Worm (Caenorhabditis elegans): ENCODE measurements around the gene F58H1.5.

DNA sequence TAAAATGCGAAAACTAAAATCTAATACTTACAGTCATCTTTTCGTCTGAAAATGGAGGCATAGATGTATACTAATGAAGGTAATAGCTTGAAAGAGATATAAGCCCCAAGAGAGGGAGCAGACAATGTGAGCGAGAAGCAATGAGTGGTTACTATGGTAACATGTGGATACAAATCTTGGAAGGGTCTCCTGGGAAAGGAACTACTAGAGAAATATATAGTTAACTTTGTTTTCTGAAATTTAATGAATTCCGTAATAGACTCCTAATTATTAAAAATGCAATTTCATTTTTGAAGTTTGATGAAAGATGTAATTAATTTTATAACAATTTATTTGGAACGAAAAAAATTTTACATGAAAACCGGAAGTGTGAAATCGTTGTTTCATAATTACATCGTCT is 30.8 kb upstream of the F58H1.5 start, which contains the start of gene osm-6:
- TF ChIP-seq pha-2 (tag; optimal IDR thresholded peaks at IDR 0.05) = no peak
- TF ChIP-seq pha-4 (tag; optimal IDR thresholded peaks at IDR 0.05) = no peak
- TF ChIP-seq hlh-15 (tag; optimal IDR thresholded peaks at IDR 0.05) = no peak
- TF ChIP-seq fax-1 (tag; optimal IDR thresholded peaks at IDR 0.05) = no peak
- TF ChIP-seq nfya-1 (tag; optimal IDR thresholded peaks at IDR 0.05) = no peak
- no peak for TF ChIP-seq unc-55 (GFP tag; optimal IDR thresholded peaks at IDR 0.05)
- TF ChIP-seq mec-3 (tag; optimal IDR thresholded peaks at IDR 0.05; ENCODE audit: borderline replicate concordance) = no peak
- no peak for TF ChIP-seq pat-9 (tag; optimal IDR thresholded peaks at IDR 0.05)
- no peak for TF ChIP-seq lim-6 (tag; optimal IDR thresholded peaks at IDR 0.05)

All from whole organism, late embryonic.